Worm (Caenorhabditis elegans): Measurements from ENCODE around the gene lir-2.

lir-2 gene

DNA sequence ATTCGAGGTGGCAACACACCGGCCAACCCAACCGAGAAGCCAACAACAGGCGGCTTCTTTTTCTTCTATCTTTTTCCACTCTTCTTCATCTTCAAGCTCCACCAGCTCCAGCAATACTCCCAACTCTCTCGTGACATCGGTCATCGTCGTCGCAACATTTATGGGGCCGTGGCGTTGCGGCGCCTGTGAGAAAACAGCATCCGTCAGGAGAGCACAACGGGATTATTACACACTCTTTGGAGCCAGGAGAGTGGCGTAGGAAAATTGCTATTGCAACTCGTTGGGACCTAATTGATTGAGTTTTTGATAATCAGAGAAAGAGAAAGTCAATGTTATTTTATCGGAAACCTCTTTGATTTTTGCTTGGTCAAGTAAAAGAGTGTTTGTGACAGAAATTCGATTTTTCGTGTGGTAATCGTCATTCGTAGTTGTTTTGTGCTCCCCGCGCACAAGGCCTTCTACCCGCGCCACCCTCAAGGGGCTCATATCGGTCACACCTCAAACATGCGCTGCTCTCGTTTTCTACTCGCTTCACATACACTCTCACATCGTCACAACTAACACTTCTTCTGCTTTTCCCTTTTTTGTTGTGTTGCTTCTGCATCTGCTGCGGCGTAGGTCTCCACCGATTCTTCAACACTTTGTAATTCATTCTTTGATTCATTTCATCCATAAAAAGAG is 26.8 kb upstream of the lir-2 start:
- TF ChIP-seq blmp-1 (tag; optimal IDR thresholded peaks at IDR 0.05; ENCODE audit: insufficient read depth): no peak
- no peak for TF ChIP-seq zag-1 (tag; optimal IDR thresholded peaks at IDR 0.05)
- TF ChIP-seq nhr-129 (tag; optimal IDR thresholded peaks at IDR 0.05): peak; percentile 19
- peak; percentile 66 for TF ChIP-seq F13H6.1 (tag; optimal IDR thresholded peaks at IDR 0.05)
- no peak for TF ChIP-seq sma-3 (GFP tag; optimal IDR thresholded peaks at IDR 0.05)
- no peak for TF ChIP-seq fos-1 (tag; optimal IDR thresholded peaks at IDR 0.05)
- TF ChIP-seq sma-9 (GFP tag; optimal IDR thresholded peaks at IDR 0.05): peak; percentile 30
- no peak for TF ChIP-seq sma-9 (tag; optimal IDR thresholded peaks at IDR 0.05)
- TF ChIP-seq unc-55 (GFP tag; optimal IDR thresholded peaks at IDR 0.05): peak; percentile 3
- no peak for TF ChIP-seq ceh-82 (tag; optimal IDR thresholded peaks at IDR 0.05)
- TF ChIP-seq ztf-11 (tag; optimal IDR thresholded peaks at IDR 0.05): no peak
- no peak for TF ChIP-seq crh-2 (tag; optimal IDR thresholded peaks at IDR 0.05)
- no peak for TF ChIP-seq snpc-4 (tag; optimal IDR thresholded peaks at IDR 0.05)
- no peak for TF ChIP-seq lin-39 (tag; optimal IDR thresholded peaks at IDR 0.05)
- peak; percentile 29 for TF ChIP-seq C34F6.9 (tag; optimal IDR thresholded peaks at IDR 0.05)
- TF ChIP-seq lsy-2 (tag; optimal IDR thresholded peaks at IDR 0.05): peak in 1 of 2 experiments; percentile 9
- TF ChIP-seq egl-27 (tag; optimal IDR thresholded peaks at IDR 0.05): no peak
- TF ChIP-seq ztf-4 (tag; optimal IDR thresholded peaks at IDR 0.05): no peak
- TF ChIP-seq unc-39 (tag; optimal IDR thresholded peaks at IDR 0.05): no peak
- no peak for TF ChIP-seq nhr-10 (tag; optimal IDR thresholded peaks at IDR 0.05)
- no peak for TF ChIP-seq ceh-16 (tag; optimal IDR thresholded peaks at IDR 0.05)

DNA sequence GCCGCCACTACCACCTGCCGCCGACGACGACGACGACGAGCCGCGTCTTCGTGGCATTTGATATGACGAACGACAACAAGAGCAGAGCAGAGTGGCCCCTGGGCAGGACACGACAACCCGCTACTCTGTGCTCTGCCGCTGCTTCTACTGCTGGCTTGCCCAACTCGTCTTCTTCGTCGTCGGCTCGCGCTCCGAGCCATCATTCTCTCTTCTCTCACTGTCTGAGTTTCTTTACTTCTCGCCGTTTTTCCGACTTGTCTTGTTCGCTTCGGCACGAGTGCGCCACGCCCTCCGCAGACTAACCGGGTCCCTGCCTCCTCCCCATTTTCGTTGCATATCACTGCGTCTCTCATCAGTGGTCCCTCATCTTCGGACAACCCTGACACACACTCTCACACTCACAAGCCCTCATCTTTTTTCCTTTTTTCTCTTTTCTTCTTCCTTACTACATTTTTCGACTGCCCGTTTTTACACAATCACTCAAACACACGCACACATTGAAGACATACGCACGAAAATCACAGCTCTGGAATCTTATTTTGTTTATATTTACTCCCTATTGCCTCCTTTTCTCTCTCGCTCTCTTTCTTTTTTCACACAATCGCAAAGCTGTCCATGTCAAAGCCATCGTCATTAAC is 24.9 kb upstream of the lir-2 start:
- TF ChIP-seq nhr-6 (tag; optimal IDR thresholded peaks at IDR 0.05) (peak; percentile 76), mdl-1 (tag; optimal IDR thresholded peaks at IDR 0.05) (peak; percentile 81 to 84), zag-1 (tag; optimal IDR thresholded peaks at IDR 0.05) (peak; percentile 89), ceh-82 (tag; optimal IDR thresholded peaks at IDR 0.05) (peak; percentile 46), lin-13 (GFP tag; optimal IDR thresholded peaks at IDR 0.05) (peak; percentile 33), unc-62 (GFP tag; optimal IDR thresholded peaks at IDR 0.05) (no peak), lin-11 (tag; optimal IDR thresholded peaks at IDR 0.05) (peak; percentile 61), sma-9 (GFP tag; optimal IDR thresholded peaks at IDR 0.05) (peak; percentile 76), sma-9 (tag; optimal IDR thresholded peaks at IDR 0.05) (no peak), mab-5 (tag; optimal IDR thresholded peaks at IDR 0.05) (peak; percentile 67), ceh-16 (tag; optimal IDR thresholded peaks at IDR 0.05) (no peak), nhr-129 (tag; optimal IDR thresholded peaks at IDR 0.05) (peak; percentile 87), snpc-4 (tag; optimal IDR thresholded peaks at IDR 0.05) (peak; percentile 53), nhr-237 (tag; optimal IDR thresholded peaks at IDR 0.05) (no peak), sem-4 (tag; optimal IDR thresholded peaks at IDR 0.05) (peak; percentile 71), egl-27 (tag; optimal IDR thresholded peaks at IDR 0.05) (peak; percentile 19), ztf-4 (tag; optimal IDR thresholded peaks at IDR 0.05) (peak; percentile 32), C34F6.9 (tag; optimal IDR thresholded peaks at IDR 0.05) (peak; percentile 83), nhr-25 (tag; optimal IDR thresholded peaks at IDR 0.05) (no peak), nhr-21 (tag; optimal IDR thresholded peaks at IDR 0.05) (peak; percentile 6), aly-2 (tag; optimal IDR thresholded peaks at IDR 0.05) (no peak), ama-1 (optimal IDR thresholded peaks at IDR 0.05) (no peak), lsy-2 (tag; optimal IDR thresholded peaks at IDR 0.05) (peak; percentile 12 to 79), crh-2 (tag; optimal IDR thresholded peaks at IDR 0.05) (peak; percentile 71), unc-55 (GFP tag; optimal IDR thresholded peaks at IDR 0.05) (peak; percentile 72), dmd-4 (tag; optimal IDR thresholded peaks at IDR 0.05) (no peak), Y55F3AM.14 (GFP tag; optimal IDR thresholded peaks at IDR 0.05) (peak; percentile 64), nhr-11 (tag; optimal IDR thresholded peaks at IDR 0.05) (no peak), nhr-10 (tag; optimal IDR thresholded peaks at IDR 0.05) (no peak), F13H6.1 (tag; optimal IDR thresholded peaks at IDR 0.05) (peak; percentile 96), unc-39 (tag; optimal IDR thresholded peaks at IDR 0.05) (no peak)

DNA sequence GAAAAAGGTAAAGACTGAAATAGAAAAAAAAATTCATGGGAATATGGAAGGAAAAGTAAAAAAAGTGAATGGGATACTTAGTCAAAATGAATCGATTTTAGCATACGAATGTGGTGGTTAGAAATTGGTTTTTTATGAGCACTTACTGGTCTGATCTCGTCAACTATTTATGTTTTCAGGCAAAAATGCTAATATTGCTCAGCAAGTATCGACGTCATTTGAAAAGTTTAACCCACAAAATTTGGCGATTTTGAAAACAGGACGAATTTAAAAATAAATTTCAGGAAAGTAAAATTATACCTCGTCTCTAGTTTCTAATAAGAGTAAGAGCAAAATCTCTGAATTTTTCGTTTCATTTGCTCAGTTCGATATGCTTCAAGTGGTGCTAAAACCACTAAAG is 23.9 kb upstream of the lir-2 start:
- no peak for TF ChIP-seq nhr-12 (tag; optimal IDR thresholded peaks at IDR 0.05)
- TF ChIP-seq unc-39 (tag; optimal IDR thresholded peaks at IDR 0.05): no peak
- TF ChIP-seq crh-2 (tag; optimal IDR thresholded peaks at IDR 0.05): no peak
- TF ChIP-seq mab-5 (tag; optimal IDR thresholded peaks at IDR 0.05): peak; percentile 0
- no peak for TF ChIP-seq nhr-237 (tag; optimal IDR thresholded peaks at IDR 0.05)
- TF ChIP-seq dmd-4 (tag; optimal IDR thresholded peaks at IDR 0.05): no peak
- no peak for TF ChIP-seq lsy-2 (tag; optimal IDR thresholded peaks at IDR 0.05)
- no peak for TF ChIP-seq mbf-1 (tag; optimal IDR thresholded peaks at IDR 0.05)
- TF ChIP-seq gmeb-1 (tag; optimal IDR thresholded peaks at IDR 0.05): no peak
